Fruit fly (Drosophila melanogaster) whole organism, embryonic: ENCODE data around the gene stck.

Experiments
- Antp ChIP-seq: fragments of 200-800 bp; sonication (Bioruptor generic); optimal IDR thresholded peaks from 3 replicates; lab custom pipeline; 2016; ENCODE audit warnings: missing biosample characterization, missing genetic modification characterization
- CG10267 ChIP-seq: fragments of 200-800 bp; sonication (Bioruptor generic); optimal IDR thresholded peaks from 2 replicates; lab custom pipeline; 2018; ENCODE audit warnings: missing biosample characterization, mild to moderate bottlenecking, missing genetic modification characterization, moderate library complexity
- CG10431 ChIP-seq: fragments of 200-800 bp; sonication (Bioruptor generic); optimal IDR thresholded peaks from 3 replicates; lab custom pipeline; 2018; ENCODE audit warnings: missing biosample characterization, mild to moderate bottlenecking, missing genetic modification characterization
- CG12104 ChIP-seq: fragments of 200-800 bp; sonication (Bioruptor generic); optimal IDR thresholded peaks from 3 replicates; lab custom pipeline; 2016; ENCODE audit warnings: missing biosample characterization, missing genetic modification characterization
- CG12769 ChIP-seq: fragments of 200-800 bp; sonication (Bioruptor generic); optimal IDR thresholded peaks from 2 replicates; lab custom pipeline; 2019; ENCODE audit warnings: missing biosample characterization, mild to moderate bottlenecking, missing genetic modification characterization, moderate library complexity
- CG14050 ChIP-seq: fragments of 200-800 bp; sonication (Bioruptor generic); IDR thresholded peaks from 3 replicates; pipeline ENCODE4 v1.3.6; 2022; ENCODE audit warnings: missing biosample characterization, missing genetic modification characterization
- CG1603 ChIP-seq: fragments of 200-800 bp; sonication (Bioruptor generic); optimal IDR thresholded peaks from 2 replicates; lab custom pipeline; 2019; ENCODE audit warnings: missing biosample characterization, mild to moderate bottlenecking, missing genetic modification characterization, moderate library complexity
- CG2116 ChIP-seq: fragments of 200-800 bp; sonication (Bioruptor generic); optimal IDR thresholded peaks from 3 replicates; lab custom pipeline; 2018; ENCODE audit warnings: missing biosample characterization, mild to moderate bottlenecking, missing genetic modification characterization
- CG2199 ChIP-seq: fragments of 200-800 bp; sonication (Bioruptor generic); IDR thresholded peaks from 3 replicates; pipeline ENCODE4 v1.3.6; 2022; ENCODE audit warnings: missing biosample characterization, missing genetic modification characterization
- CG30020 ChIP-seq: fragments of 200-800 bp; optimal IDR thresholded peaks from 2 replicates; lab custom pipeline; 2019; ENCODE audit warnings: missing biosample characterization, mild to moderate bottlenecking, missing genetic modification characterization, moderate library complexity
- CG34224 ChIP-seq: fragments of 200-800 bp; sonication (Bioruptor generic); IDR thresholded peaks from 3 replicates; pipeline ENCODE4 v1.3.6; 2022; ENCODE audit warnings: missing biosample characterization, missing genetic modification characterization; ENCODE audit not compliant: partially characterized antibody
- CG4617 ChIP-seq: fragments of 200-800 bp; sonication (Bioruptor generic); optimal IDR thresholded peaks from 3 replicates; lab custom pipeline; 2016; ENCODE audit warnings: missing biosample characterization, missing genetic modification characterization, borderline replicate concordance
- CG6175 ChIP-seq: fragments of 200-800 bp; sonication (Bioruptor generic); IDR thresholded peaks from 3 replicates; pipeline ENCODE4 v1.3.6; 2022; ENCODE audit warnings: missing biosample characterization, missing genetic modification characterization
- CG6689 ChIP-seq: fragments of 200-800 bp; sonication (Bioruptor generic); IDR thresholded peaks from 2 replicates; pipeline ENCODE4 v1.3.6; 2022; ENCODE audit warnings: missing biosample characterization, missing genetic modification characterization
- CG6791 ChIP-seq: fragments of 200-800 bp; sonication (Bioruptor generic); IDR thresholded peaks from 3 replicates; pipeline ENCODE4 v1.3.6; 2022; ENCODE audit warnings: missing biosample characterization, missing genetic modification characterization; ENCODE audit not compliant: partially characterized antibody
- CG7987 ChIP-seq: fragments of 200-800 bp; sonication (Bioruptor generic); optimal IDR thresholded peaks from 2 replicates; lab custom pipeline; 2018; ENCODE audit warnings: missing biosample characterization, mild to moderate bottlenecking, missing genetic modification characterization, moderate library complexity
- Dad ChIP-seq: fragments of 200-800 bp; sonication (Bioruptor generic); optimal IDR thresholded peaks from 3 replicates; lab custom pipeline; 2016; ENCODE audit warnings: missing biosample characterization, missing genetic modification characterization
- Deaf1 ChIP-seq: fragments of 200-800 bp; optimal IDR thresholded peaks from 3 replicates; lab custom pipeline; 2019; ENCODE audit warnings: missing biosample characterization, mild to moderate bottlenecking, missing genetic modification characterization, moderate library complexity
- Dfd ChIP-seq, 2 experiments: fragments of >200 bp; optimal IDR thresholded peaks; 2 replicates each; lab custom pipeline; 2017; ENCODE audit warnings: missing biosample characterization in 2 of 2, missing genetic modification characterization in 2 of 2
- Dll ChIP-seq: fragments of 200-800 bp; sonication (Bioruptor generic); IDR thresholded peaks from 4 replicates; pipeline ENCODE4 v1.3.6; 2022; ENCODE audit warnings: missing biosample characterization, missing genetic modification characterization; ENCODE audit not compliant: partially characterized antibody
- Dref ChIP-seq: fragments of 200-800 bp; sonication (Bioruptor generic); IDR thresholded peaks from 2 replicates; pipeline ENCODE4 v1.3.6; 2022; ENCODE audit warnings: missing biosample characterization, missing genetic modification characterization
- Ets97D ChIP-seq: fragments of 200-800 bp; sonication (Bioruptor generic); optimal IDR thresholded peaks from 3 replicates; lab custom pipeline; 2016; ENCODE audit warnings: missing biosample characterization, missing genetic modification characterization
- HLH4C ChIP-seq: fragments of 200-800 bp; sonication (Bioruptor generic); IDR thresholded peaks from 3 replicates; pipeline ENCODE4 v1.3.6; 2022; ENCODE audit warnings: missing biosample characterization, missing genetic modification characterization; ENCODE audit not compliant: partially characterized antibody
- HmgZ ChIP-seq: fragments of 200-800 bp; sonication (Bioruptor generic); optimal IDR thresholded peaks from 2 replicates; lab custom pipeline; 2018; ENCODE audit warnings: missing biosample characterization, mild to moderate bottlenecking, missing genetic modification characterization
- Max ChIP-seq: fragments of 200-800 bp; sonication (Bioruptor generic); optimal IDR thresholded peaks from 2 replicates; lab custom pipeline; 2016; ENCODE audit warnings: missing biosample characterization, mild to moderate bottlenecking, missing genetic modification characterization
- Meics ChIP-seq: fragments of 200-800 bp; sonication (Bioruptor generic); optimal IDR thresholded peaks from 2 replicates; lab custom pipeline; 2017; ENCODE audit warnings: missing biosample characterization, mild to moderate bottlenecking, missing genetic modification characterization
- Mrtf ChIP-seq: fragments of 200-800 bp; sonication (Bioruptor generic); IDR thresholded peaks from 3 replicates; pipeline ENCODE4 v1.3.6; 2022; ENCODE audit warnings: missing biosample characterization, missing genetic modification characterization
- NC2α ChIP-seq: fragments of 200-800 bp; sonication (Bioruptor generic); optimal IDR thresholded peaks from 2 replicates; lab custom pipeline; 2016; ENCODE audit warnings: missing biosample characterization, missing genetic modification characterization
- Nf-YC ChIP-seq: fragments of 200-800 bp; optimal IDR thresholded peaks from 3 replicates; lab custom pipeline; 2019; ENCODE audit warnings: missing biosample characterization, mild to moderate bottlenecking, missing genetic modification characterization, moderate library complexity
- Oaz ChIP-seq: fragments of 200-800 bp; sonication (Bioruptor generic); IDR thresholded peaks from 2 replicates; pipeline ENCODE4 v1.3.6; 2022; ENCODE audit warnings: missing biosample characterization, missing genetic modification characterization
- Pdp1 ChIP-seq, 2 experiments: fragments of 200-800 bp; sonication (Bioruptor generic); optimal IDR thresholded peaks; 3 replicates each; lab custom pipeline; 2016; ENCODE audit warnings: missing biosample characterization in 2 of 2, missing genetic modification characterization in 2 of 2, mild to moderate bottlenecking in 1 of 2, moderate library complexity in 1 of 2
- Sox100B ChIP-seq: fragments of 200-800 bp; sonication (Bioruptor generic); optimal IDR thresholded peaks from 3 replicates; lab custom pipeline; 2018; ENCODE audit warnings: missing biosample characterization, mild to moderate bottlenecking, missing genetic modification characterization
- ac ChIP-seq: fragments of 200-800 bp; sonication (Bioruptor generic); optimal IDR thresholded peaks from 3 replicates; lab custom pipeline; 2017; ENCODE audit warnings: missing biosample characterization, mild to moderate bottlenecking, missing genetic modification characterization
- cad ChIP-seq: fragments of >200 bp; optimal IDR thresholded peaks from 2 replicates; lab custom pipeline; 2017; ENCODE audit warnings: missing biosample characterization, missing genetic modification characterization
- croc ChIP-seq: fragments of 200-800 bp; sonication (Bioruptor generic); conservative IDR thresholded peaks from 3 replicates; pipeline ENCODE4 v1.3.6; 2022; ENCODE audit warnings: missing biosample characterization, missing genetic modification characterization
- da ChIP-seq: fragments of 200-800 bp; sonication (Bioruptor generic); optimal IDR thresholded peaks from 2 replicates; lab custom pipeline; 2016; ENCODE audit warnings: missing biosample characterization, missing genetic modification characterization
- danr ChIP-seq: fragments of 200-800 bp; sonication (Bioruptor generic); IDR thresholded peaks from 2 replicates; pipeline ENCODE4 v1.3.6; 2022; ENCODE audit warnings: missing biosample characterization, missing genetic modification characterization
- dimm ChIP-seq: fragments of 200-800 bp; sonication (Bioruptor generic); IDR thresholded peaks from 2 replicates; pipeline ENCODE4 v1.3.6; 2022; ENCODE audit warnings: missing biosample characterization, missing genetic modification characterization
- disco-r ChIP-seq: fragments of 200-800 bp; sonication (Bioruptor generic); optimal IDR thresholded peaks from 2 replicates; lab custom pipeline; 2016; ENCODE audit warnings: missing biosample characterization, missing genetic modification characterization
- eyg ChIP-seq: fragments of 200-800 bp; sonication (Bioruptor generic); optimal IDR thresholded peaks from 3 replicates; lab custom pipeline; 2016; ENCODE audit warnings: missing biosample characterization, missing genetic modification characterization
- h ChIP-seq: fragments of >200 bp; optimal IDR thresholded peaks from 2 replicates; lab custom pipeline; 2017
- her ChIP-seq: fragments of 200-800 bp; sonication (Bioruptor generic); optimal IDR thresholded peaks from 2 replicates; lab custom pipeline; 2016; ENCODE audit warnings: missing biosample characterization, missing genetic modification characterization
- ind ChIP-seq: fragments of 200-800 bp; sonication (Bioruptor generic); optimal IDR thresholded peaks from 3 replicates; lab custom pipeline; 2016; ENCODE audit warnings: missing biosample characterization, missing genetic modification characterization
- repo ChIP-seq: fragments of 200-800 bp; sonication (Bioruptor generic); optimal IDR thresholded peaks from 2 replicates; lab custom pipeline; 2016; ENCODE audit warnings: missing biosample characterization, missing genetic modification characterization
- row ChIP-seq: fragments of 200-800 bp; sonication (Bioruptor generic); IDR thresholded peaks from 3 replicates; pipeline ENCODE4 v1.3.6; 2022; ENCODE audit warnings: missing biosample characterization, missing genetic modification characterization
- schlank ChIP-seq: fragments of 200-800 bp; sonication (Bioruptor generic); optimal IDR thresholded peaks from 2 replicates; lab custom pipeline; 2018; ENCODE audit warnings: missing biosample characterization, mild to moderate bottlenecking, missing genetic modification characterization
- sna ChIP-seq: fragments of 200-800 bp; sonication (Bioruptor generic); IDR thresholded peaks from 2 replicates; pipeline ENCODE4 v1.3.6; 2022; ENCODE audit warnings: missing biosample characterization, missing genetic modification characterization; ENCODE audit not compliant: partially characterized antibody
- sr ChIP-seq: fragments of 200-800 bp; sonication (Bioruptor generic); IDR thresholded peaks from 3 replicates; pipeline ENCODE4 v1.3.6; 2022; ENCODE audit warnings: missing biosample characterization, missing genetic modification characterization
- tio ChIP-seq: fragments of 200-800 bp; sonication (Bioruptor generic); optimal IDR thresholded peaks from 2 replicates; lab custom pipeline; 2017; ENCODE audit warnings: missing biosample characterization, missing genetic modification characterization, inconsistent platforms
- wor ChIP-seq: fragments of 200-800 bp; sonication (Bioruptor generic); IDR thresholded peaks from 2 replicates; pipeline ENCODE4 v1.3.6; 2022; ENCODE audit warnings: missing biosample characterization, missing genetic modification characterization
- zen2 ChIP-seq: fragments of 200-800 bp; sonication (Bioruptor generic); IDR thresholded peaks from 3 replicates; pipeline ENCODE4 v1.3.6; 2022; ENCODE audit warnings: missing biosample characterization, missing genetic modification characterization; ENCODE audit not compliant: partially characterized antibody

Gene stck

DNA sequence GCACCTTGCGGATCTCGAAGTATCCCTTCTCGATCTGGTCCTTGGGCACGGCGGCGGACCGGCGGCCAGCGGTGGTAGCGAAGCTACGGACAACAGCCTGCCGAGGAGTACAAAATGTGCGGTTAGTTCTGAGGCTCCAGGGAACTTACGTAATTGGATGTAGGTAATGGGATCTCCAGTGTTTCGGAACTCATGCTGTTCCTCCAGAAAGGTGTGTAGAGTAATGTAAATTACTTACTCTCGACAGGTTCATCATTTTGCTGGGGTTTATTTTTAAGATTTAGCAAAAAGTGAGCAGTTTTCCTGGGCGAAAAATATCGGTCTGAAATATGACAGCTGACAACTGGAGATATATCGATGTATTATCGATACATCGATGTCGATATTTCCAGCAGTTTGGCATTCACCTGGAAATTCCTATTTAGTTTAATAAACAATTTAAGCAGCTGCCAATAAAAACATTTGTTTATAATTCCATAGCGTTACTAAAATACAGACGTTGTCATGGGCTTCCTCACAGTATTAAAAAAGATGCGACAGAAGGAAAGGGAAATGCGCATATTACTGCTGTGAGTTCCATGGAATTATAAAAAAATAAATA lies 16.0 kb upstream of the stck start, which contains the start of the genes COX7A and Arl2 (continued):
- TF ChIP-seq croc (GFP tag; lab: Robert Waterston, UW) (no peak), her (no peak), CG34224 (peak; percentile 97), CG10267 (tag; lab: Kevin White, UChicago) (peak; percentile 22), cad (GFP tag; lab: Kevin White, UChicago) (no peak), disco-r (GFP tag; lab: Kevin White, UChicago) (no peak), dimm (GFP tag; lab: Robert Waterston, UW) (no peak), CG14050 (GFP tag; lab: Robert Waterston, UW) (no peak), CG1603 (tag; lab: Kevin White, UChicago) (peak; percentile 56), schlank (tag; lab: Kevin White, UChicago) (no peak), Dll (GFP tag; lab: Robert Waterston, UW) (peak; percentile 94), Oaz (no peak), Max (GFP tag; lab: Kevin White, UChicago) (no peak), wor (GFP tag; lab: Robert Waterston, UW) (no peak), h (no peak), ind (GFP tag; lab: Kevin White, UChicago) (no peak), CG7987 (GFP tag; lab: Kevin White, UChicago) (no peak), CG30020 (peak; percentile 42), Pdp1 (GFP tag; optimal IDR thresholded peaks at IDR 0.05; lab: Kevin White, UChicago) (peak in 1 of 2 experiments; percentile 95), ac (no peak), zen2 (GFP tag; lab: Robert Waterston, UW) (peak; percentile 95), eyg (GFP tag; lab: Kevin White, UChicago) (no peak), Deaf1 (no peak), HLH4C (GFP tag; lab: Robert Waterston, UW) (peak; percentile 90), Antp (GFP tag; lab: Kevin White, UChicago) (no peak), Dfd (GFP tag; optimal IDR thresholded peaks at IDR 0.05; lab: Kevin White, UChicago) (no peak), Ets97D (peak; percentile 60), CG6175 (no peak), CG10431 (GFP tag; lab: Kevin White, UChicago) (peak; percentile 17), danr (GFP tag; lab: Robert Waterston, UW) (no peak), CG2199 (GFP tag; lab: Robert Waterston, UW) (no peak), Mrtf (no peak), Dad (GFP tag; lab: Kevin White, UChicago) (no peak), HmgZ (tag; lab: Kevin White, UChicago) (peak; percentile 65), tio (GFP tag; lab: Kevin White, UChicago) (no peak), repo (GFP tag; lab: Kevin White, UChicago) (no peak), Dref (GFP tag; lab: Robert Waterston, UW) (peak; percentile 95), CG6791 (GFP tag; lab: Robert Waterston, UW) (peak; percentile 94), Meics (GFP tag; lab: Kevin White, UChicago) (peak; percentile 9), CG2116 (GFP tag; lab: Kevin White, UChicago) (peak; percentile 65), CG4617 (GFP tag; lab: Kevin White, UChicago) (peak; percentile 88), CG6689 (no peak), NC2α (GFP tag; lab: Kevin White, UChicago) (no peak), sr (GFP tag; lab: Robert Waterston, UW) (no peak), Nf-YC (tag; lab: Kevin White, UChicago) (peak; percentile 34), CG12104 (GFP tag; lab: Kevin White, UChicago) (no peak), sna (GFP tag; lab: Robert Waterston, UW) (peak; percentile 94), row (peak; percentile 43; the same call in 2 of the 3 replicates), CG12769 (tag; lab: Kevin White, UChicago) (no peak), da (GFP tag; lab: Kevin White, UChicago) (no peak), Sox100B (GFP tag; lab: Kevin White, UChicago) (no peak)
